Worm (Caenorhabditis elegans) whole organism, L2 larva: ENCODE results near the gene T05H10.4.

Experiments
- F13H6.1 ChIP-seq: sonication (generic microtip); optimal IDR thresholded peaks from 2 replicates; lab custom pipeline; 2016; ENCODE audit warnings: missing genetic modification characterization, missing compliant biosample characterization
- R02D3.7 ChIP-seq: fragments of 150-350 bp; optimal IDR thresholded peaks from 2 replicates; lab custom pipeline; 2014; ENCODE audit warnings: missing biosample characterization, missing genetic modification characterization
- Y55F3AM.14 ChIP-seq: fragments of 200-800 bp; sonication (Bioruptor generic); optimal IDR thresholded peaks from 2 replicates; lab custom pipeline; 2018; ENCODE audit warnings: mild to moderate bottlenecking, missing genetic modification characterization, missing compliant biosample characterization
- ZK546.5 ChIP-seq: sonication (generic microtip); optimal IDR thresholded peaks from 2 replicates; lab custom pipeline; 2017; ENCODE audit warnings: missing biosample characterization, missing genetic modification characterization
- aly-2 ChIP-seq: fragments of 150-350 bp; optimal IDR thresholded peaks from 2 replicates; lab custom pipeline; 2014; ENCODE audit warnings: missing biosample characterization, missing genetic modification characterization
- ama-1 ChIP-seq: fragments of 150-350 bp; optimal IDR thresholded peaks from 2 replicates; lab custom pipeline; 2018; ENCODE audit warnings: inconsistent platforms
- blmp-1 ChIP-seq: sonication (generic microtip); optimal IDR thresholded peaks from 2 replicates; lab custom pipeline; 2017; ENCODE audit warnings: missing genetic modification characterization, mild to moderate bottlenecking, missing compliant biosample characterization, antibody characterized with exemption, moderate library complexity; ENCODE audit not compliant: insufficient read depth
- ceh-82 ChIP-seq: fragments of 150-350 bp; optimal IDR thresholded peaks from 2 replicates; lab custom pipeline; 2014; ENCODE audit warnings: missing biosample characterization, missing genetic modification characterization
- crh-2 ChIP-seq: sonication (generic microtip); optimal IDR thresholded peaks from 2 replicates; lab custom pipeline; 2017; ENCODE audit warnings: missing biosample characterization, missing genetic modification characterization
- dmd-4 ChIP-seq: sonication (generic microtip); optimal IDR thresholded peaks from 2 replicates; lab custom pipeline; 2017; ENCODE audit warnings: missing biosample characterization, missing genetic modification characterization
- egl-27 ChIP-seq: sonication (generic microtip); optimal IDR thresholded peaks from 3 replicates; lab custom pipeline; 2017; ENCODE audit warnings: missing biosample characterization, missing genetic modification reagents, missing genetic modification characterization
- elt-1 ChIP-seq: fragments of 150-350 bp; optimal IDR thresholded peaks from 2 replicates; lab custom pipeline; 2014; ENCODE audit warnings: missing biosample characterization, missing genetic modification characterization
- elt-3 ChIP-seq: sonication (generic microtip); optimal IDR thresholded peaks from 2 replicates; lab custom pipeline; 2017; ENCODE audit warnings: missing biosample characterization, missing genetic modification characterization
- fos-1 ChIP-seq: fragments of 150-350 bp; optimal IDR thresholded peaks from 2 replicates; lab custom pipeline; 2014; ENCODE audit warnings: missing biosample characterization, missing genetic modification characterization
- gmeb-1 ChIP-seq: fragments of 150-350 bp; optimal IDR thresholded peaks from 2 replicates; lab custom pipeline; 2014; ENCODE audit warnings: missing biosample characterization, missing genetic modification characterization
- lin-11 ChIP-seq: fragments of 150-350 bp; sonication (generic microtip); optimal IDR thresholded peaks from 2 replicates; lab custom pipeline; 2014; ENCODE audit warnings: missing biosample characterization, missing genetic modification characterization, inconsistent platforms, mixed read lengths
- lin-13 ChIP-seq: fragments of 150-350 bp; optimal IDR thresholded peaks from 2 replicates; lab custom pipeline; 2014; ENCODE audit warnings: missing biosample characterization, missing genetic modification reagents, missing genetic modification characterization
- lin-39 ChIP-seq: fragments of 150-350 bp; optimal IDR thresholded peaks from 2 replicates; lab custom pipeline; 2014; ENCODE audit warnings: missing biosample characterization, missing genetic modification reagents, missing genetic modification characterization
- lsy-2 ChIP-seq, 2 experiments: fragments of 150-350 bp in 1 of 2; sonication (generic microtip) in 1 of 2; optimal IDR thresholded peaks; 2 replicates each; lab custom pipeline; 2014 to 2017; ENCODE audit warnings: missing biosample characterization in 2 of 2, missing genetic modification characterization in 2 of 2
- mab-5 ChIP-seq: fragments of 150-350 bp; optimal IDR thresholded peaks from 2 replicates; lab custom pipeline; 2014; ENCODE audit warnings: missing biosample characterization, missing genetic modification characterization
- mbf-1 ChIP-seq: sonication (generic microtip); optimal IDR thresholded peaks from 2 replicates; lab custom pipeline; 2017; ENCODE audit warnings: missing biosample characterization, missing genetic modification characterization
- mdl-1 ChIP-seq, 2 experiments: fragments of 150-350 bp in 1 of 2; sonication (generic microtip) in 1 of 2; optimal IDR thresholded peaks; 2 replicates each; lab custom pipeline; 2017; ENCODE audit warnings: missing biosample characterization in 2 of 2, missing genetic modification characterization in 2 of 2
- nhr-10 ChIP-seq: sonication (generic microtip); optimal IDR thresholded peaks from 2 replicates; lab custom pipeline; 2017; ENCODE audit warnings: missing biosample characterization, missing genetic modification characterization
- nhr-11 ChIP-seq: fragments of 150-350 bp; optimal IDR thresholded peaks from 2 replicates; lab custom pipeline; 2014; ENCODE audit warnings: missing biosample characterization, missing genetic modification characterization
- nhr-12 ChIP-seq: fragments of 150-350 bp; optimal IDR thresholded peaks from 2 replicates; lab custom pipeline; 2014; ENCODE audit warnings: missing biosample characterization, missing genetic modification characterization
- nhr-129 ChIP-seq: fragments of 150-350 bp; optimal IDR thresholded peaks from 2 replicates; lab custom pipeline; 2014; ENCODE audit warnings: missing biosample characterization, missing genetic modification characterization
- nhr-21 ChIP-seq: fragments of 150-350 bp; optimal IDR thresholded peaks from 2 replicates; lab custom pipeline; 2014; ENCODE audit warnings: missing biosample characterization, missing genetic modification characterization
- nhr-23 ChIP-seq: fragments of 150-350 bp; optimal IDR thresholded peaks from 2 replicates; lab custom pipeline; 2014; ENCODE audit warnings: missing biosample characterization, missing genetic modification reagents, missing genetic modification characterization
- nhr-25 ChIP-seq: fragments of 150-350 bp; sonication (generic microtip); optimal IDR thresholded peaks from 3 replicates; lab custom pipeline; 2014; ENCODE audit warnings: missing biosample characterization, missing genetic modification characterization
- nhr-6 ChIP-seq: fragments of 150-350 bp; optimal IDR thresholded peaks from 2 replicates; lab custom pipeline; 2014; ENCODE audit warnings: missing biosample characterization, missing genetic modification characterization
- nhr-77 ChIP-seq: fragments of 150-350 bp; optimal IDR thresholded peaks from 2 replicates; lab custom pipeline; 2014; ENCODE audit warnings: missing biosample characterization, missing genetic modification characterization
- peb-1 ChIP-seq: fragments of 150-350 bp; optimal IDR thresholded peaks from 2 replicates; lab custom pipeline; 2014; ENCODE audit warnings: missing biosample characterization, missing genetic modification characterization
- sem-4 ChIP-seq: fragments of 150-350 bp; optimal IDR thresholded peaks from 2 replicates; lab custom pipeline; 2014; ENCODE audit warnings: missing biosample characterization, missing genetic modification reagents, missing genetic modification characterization
- skn-1 ChIP-seq: sonication (generic microtip); optimal IDR thresholded peaks from 2 replicates; lab custom pipeline; 2017; ENCODE audit warnings: missing biosample characterization, missing genetic modification characterization
- sma-3 ChIP-seq: sonication (generic microtip); optimal IDR thresholded peaks from 2 replicates; lab custom pipeline; 2016; ENCODE audit warnings: missing genetic modification reagents, missing genetic modification characterization, missing compliant biosample characterization
- sma-9 ChIP-seq, 2 experiments: fragments of 150-350 bp in 1 of 2; sonication (generic microtip) in 1 of 2; optimal IDR thresholded peaks; 2 replicates each; lab custom pipeline; 2014 to 2016; ENCODE audit warnings: missing genetic modification characterization in 2 of 2, mild to moderate bottlenecking in 1 of 2, missing biosample characterization in 1 of 2, missing compliant biosample characterization in 1 of 2, missing genetic modification reagents in 1 of 2, moderate library complexity in 1 of 2
- unc-39 ChIP-seq: fragments of 150-350 bp; optimal IDR thresholded peaks from 2 replicates; lab custom pipeline; 2014; ENCODE audit warnings: missing biosample characterization, missing genetic modification characterization
- unc-55 ChIP-seq: fragments of 150-350 bp; sonication (generic microtip); optimal IDR thresholded peaks from 3 replicates; lab custom pipeline; 2014; ENCODE audit warnings: missing biosample characterization, missing genetic modification reagents, missing genetic modification characterization
- unc-62 ChIP-seq: fragments of 150-350 bp; optimal IDR thresholded peaks from 2 replicates; lab custom pipeline; 2014; ENCODE audit warnings: missing biosample characterization, missing genetic modification reagents, missing genetic modification characterization
- zag-1 ChIP-seq: fragments of 150-350 bp; optimal IDR thresholded peaks from 2 replicates; lab custom pipeline; 2014; ENCODE audit warnings: missing biosample characterization, missing genetic modification characterization
- ztf-1 ChIP-seq: fragments of 200-800 bp; sonication (Bioruptor generic); conservative IDR thresholded peaks from 2 replicates; pipeline ENCODE4 v1.3.6; 2022; ENCODE audit warnings: missing genetic modification characterization, missing compliant biosample characterization
- ztf-11 ChIP-seq: sonication (generic microtip); optimal IDR thresholded peaks from 2 replicates; lab custom pipeline; 2017; ENCODE audit warnings: missing biosample characterization, missing genetic modification characterization
- ztf-4 ChIP-seq: fragments of 150-350 bp; optimal IDR thresholded peaks from 2 replicates; lab custom pipeline; 2014; ENCODE audit warnings: missing biosample characterization, missing genetic modification characterization

The T05H10.4 gene

ce11 chrII:8012071-8013031, 40.6 kb upstream of the T05H10.4 start, which contains the start of gene DH11.2 (continued):
- TF ChIP-seq nhr-11 (no peak), egl-27 (tag; lab: Kevin White, UChicago) (no peak), nhr-77 (tag; lab: Kevin White, UChicago) (no peak), blmp-1 (tag; lab: Kevin White, UChicago) (no peak), lsy-2 (tag; optimal IDR thresholded peaks at IDR 0.05; lab: Kevin White, UChicago) (peak in 1 of 2 experiments; percentile 6), sem-4 (tag; lab: Kevin White, UChicago) (no peak), nhr-23 (tag; lab: Kevin White, UChicago) (no peak), skn-1 (tag; lab: Kevin White, UChicago) (no peak), mab-5 (tag; lab: Kevin White, UChicago) (no peak)

- TF ChIP-seq sma-9 (GFP tag; optimal IDR thresholded peaks at IDR 0.05; lab: Kevin White, UChicago), result peak; percentile 42
- TF ChIP-seq sma-9 (tag; optimal IDR thresholded peaks at IDR 0.05; lab: Kevin White, UChicago), result no peak
- peak; percentile 57 for TF ChIP-seq nhr-25 (tag; lab: Kevin White, UChicago)
- peak; percentile 1 for TF ChIP-seq fos-1
- no peak for TF ChIP-seq mdl-1 (tag; optimal IDR thresholded peaks at IDR 0.05; lab: Kevin White, UChicago)
- TF ChIP-seq lsy-2 (tag; optimal IDR thresholded peaks at IDR 0.05; lab: Kevin White, UChicago), result peak in 1 of 2 experiments; percentile 26
- TF ChIP-seq ama-1 (lab: Kevin White, UChicago), result peak; percentile 66
- peak; percentile 77 for TF ChIP-seq nhr-129 (tag; lab: Kevin White, UChicago)
- TF ChIP-seq ztf-11, result no peak
- no peak for TF ChIP-seq ZK546.5 (tag; lab: Kevin White, UChicago)
- peak; percentile 20 for TF ChIP-seq gmeb-1 (tag; lab: Kevin White, UChicago)
- no peak for TF ChIP-seq ztf-4
- TF ChIP-seq crh-2 (tag; lab: Kevin White, UChicago), result peak; percentile 17
- TF ChIP-seq F13H6.1, result peak; percentile 50
- peak; percentile 17 for TF ChIP-seq blmp-1 (tag; lab: Kevin White, UChicago)
- TF ChIP-seq dmd-4 (tag; lab: Kevin White, UChicago), result no peak
These were observed 37.4 kb upstream of the T05H10.4 start for ce11 chrII:8015483-8015938.

- TF ChIP-seq nhr-10 (no peak), lin-13 (GFP tag; lab: Kevin White, UChicago) (no peak), unc-62 (no peak), aly-2 (tag; lab: Kevin White, UChicago) (no peak), fos-1 (peak; percentile 22), blmp-1 (tag; lab: Kevin White, UChicago) (peak; percentile 4), peb-1 (tag; lab: Kevin White, UChicago) (no peak), mbf-1 (tag; lab: Kevin White, UChicago) (no peak), zag-1 (no peak), nhr-11 (no peak), lin-39 (tag; lab: Kevin White, UChicago) (no peak), nhr-23 (tag; lab: Kevin White, UChicago) (no peak), crh-2 (tag; lab: Kevin White, UChicago) (no peak), ceh-82 (no peak), lsy-2 (tag; optimal IDR thresholded peaks at IDR 0.05; lab: Kevin White, UChicago) (peak in 1 of 2 experiments; percentile 40), lin-11 (tag; lab: Kevin White, UChicago) (no peak), sma-3 (GFP tag; lab: Kevin White, UChicago) (peak; percentile 70), ztf-4 (no peak), ztf-1 (GFP tag; lab: Robert Waterston, UW) (no peak), nhr-129 (tag; lab: Kevin White, UChicago) (peak; percentile 65), R02D3.7 (tag; lab: Kevin White, UChicago) (no peak), sma-9 (GFP tag; optimal IDR thresholded peaks at IDR 0.05; lab: Kevin White, UChicago) (peak; percentile 99), sma-9 (tag; optimal IDR thresholded peaks at IDR 0.05; lab: Kevin White, UChicago) (no peak), nhr-6 (tag; lab: Kevin White, UChicago) (no peak), Y55F3AM.14 (GFP tag; lab: Kevin White, UChicago) (peak; percentile 21), nhr-25 (tag; lab: Kevin White, UChicago) (no peak), unc-55 (GFP tag; lab: Kevin White, UChicago) (no peak), nhr-77 (tag; lab: Kevin White, UChicago) (no peak), F13H6.1 (peak; percentile 51), mdl-1 (tag; optimal IDR thresholded peaks at IDR 0.05; lab: Kevin White, UChicago) (peak in 1 of 2 experiments; percentile 47), nhr-12 (tag; lab: Kevin White, UChicago) (no peak), elt-3 (tag; lab: Kevin White, UChicago) (no peak), ztf-11 (no peak), elt-1 (no peak), nhr-21 (peak; percentile 71), gmeb-1 (tag; lab: Kevin White, UChicago) (peak; percentile 53), dmd-4 (tag; lab: Kevin White, UChicago) (no peak), ama-1 (lab: Kevin White, UChicago) (peak; percentile 69), sem-4 (tag; lab: Kevin White, UChicago) (no peak), skn-1 (tag; lab: Kevin White, UChicago) (no peak), unc-39 (tag; lab: Kevin White, UChicago) (no peak), mab-5 (tag; lab: Kevin White, UChicago) (no peak)
These were observed 36.8 kb upstream of the T05H10.4 start for ce11 chrII:8016167-8016566.
